Worm (Caenorhabditis elegans) whole organism, mixed stage, embryonic: ENCODE measurements around the gene ZK563.2.

Experiments
- M03D4.4 ChIP-seq: sonication (generic microtip); optimal IDR thresholded peaks from 2 replicates; lab custom pipeline; 2017; ENCODE audit warnings: mild to moderate bottlenecking, missing genetic modification characterization, missing compliant biosample characterization
- bed-3 ChIP-seq: fragments of 200-800 bp; sonication (Bioruptor generic); optimal IDR thresholded peaks from 3 replicates; lab custom pipeline; 2018; ENCODE audit warnings: mild to moderate bottlenecking, missing genetic modification characterization, moderate library complexity, missing compliant biosample characterization
- blmp-1 ChIP-seq: fragments of 150-350 bp; optimal IDR thresholded peaks from 2 replicates; lab custom pipeline; 2014; ENCODE audit warnings: missing biosample characterization, missing genetic modification characterization
- ceh-39 ChIP-seq: fragments of 150-350 bp; optimal IDR thresholded peaks from 2 replicates; lab custom pipeline; 2014; ENCODE audit warnings: missing biosample characterization, missing genetic modification characterization
- ceh-43 ChIP-seq: fragments of 200-800 bp; sonication (Bioruptor generic); optimal IDR thresholded peaks from 2 replicates; lab custom pipeline; 2018; ENCODE audit warnings: mild to moderate bottlenecking, missing genetic modification characterization, moderate library complexity, missing compliant biosample characterization
- ceh-83 ChIP-seq: fragments of 200-800 bp; sonication (Bioruptor generic); optimal IDR thresholded peaks from 2 replicates; lab custom pipeline; 2018; ENCODE audit warnings: mild to moderate bottlenecking, missing genetic modification characterization, missing compliant biosample characterization
- ces-1 ChIP-seq: fragments of 150-350 bp; optimal IDR thresholded peaks from 2 replicates; lab custom pipeline; 2014; ENCODE audit warnings: missing biosample characterization, missing genetic modification reagents, missing genetic modification characterization
- cnd-1 ChIP-seq: fragments of 200-800 bp; sonication (Bioruptor generic); optimal IDR thresholded peaks from 2 replicates; lab custom pipeline; 2018; ENCODE audit warnings: mild to moderate bottlenecking, missing genetic modification characterization, missing compliant biosample characterization
- drap-1 ChIP-seq: fragments of 200-800 bp; sonication (Bioruptor generic); optimal IDR thresholded peaks from 3 replicates; lab custom pipeline; 2018; ENCODE audit warnings: mild to moderate bottlenecking, missing genetic modification characterization, missing compliant biosample characterization
- elt-1 ChIP-seq: sonication (generic microtip); optimal IDR thresholded peaks from 2 replicates; lab custom pipeline; 2017; ENCODE audit warnings: missing genetic modification characterization, mild to moderate bottlenecking, missing compliant biosample characterization, antibody characterized with exemption, moderate library complexity, borderline replicate concordance; ENCODE audit not compliant: insufficient read depth
- elt-3 ChIP-seq: fragments of 150-350 bp; optimal IDR thresholded peaks from 2 replicates; lab custom pipeline; 2014; ENCODE audit warnings: missing biosample characterization, missing genetic modification characterization
- flh-1 ChIP-seq: fragments of 200-800 bp; sonication (Bioruptor generic); optimal IDR thresholded peaks from 2 replicates; lab custom pipeline; 2018; ENCODE audit warnings: mild to moderate bottlenecking, missing genetic modification characterization, moderate library complexity, missing compliant biosample characterization
- ham-2 ChIP-seq: fragments of 200-800 bp; sonication (Bioruptor generic); optimal IDR thresholded peaks from 2 replicates; lab custom pipeline; 2018; ENCODE audit warnings: mild to moderate bottlenecking, missing genetic modification characterization, missing compliant biosample characterization
- hlh-1 ChIP-seq: fragments of 150-350 bp; optimal IDR thresholded peaks from 2 replicates; lab custom pipeline; 2014; ENCODE audit warnings: missing biosample characterization, missing genetic modification reagents, missing genetic modification characterization
- lin-13 ChIP-seq: fragments of 150-350 bp; optimal IDR thresholded peaks from 2 replicates; lab custom pipeline; 2014; ENCODE audit warnings: missing biosample characterization, missing genetic modification characterization
- lin-32 ChIP-seq: fragments of 200-800 bp; sonication (Bioruptor generic); optimal IDR thresholded peaks from 2 replicates; lab custom pipeline; 2018; ENCODE audit warnings: mild to moderate bottlenecking, missing genetic modification characterization, missing compliant biosample characterization
- lsy-2 ChIP-seq: fragments of 150-350 bp; optimal IDR thresholded peaks from 2 replicates; lab custom pipeline; 2014; ENCODE audit warnings: missing biosample characterization, missing genetic modification characterization
- mab-5 ChIP-seq: fragments of 150-350 bp; optimal IDR thresholded peaks from 2 replicates; lab custom pipeline; 2014; ENCODE audit warnings: missing biosample characterization, missing genetic modification characterization
- mep-1 ChIP-seq: fragments of 150-350 bp; optimal IDR thresholded peaks from 2 replicates; lab custom pipeline; 2017; ENCODE audit warnings: missing biosample characterization, missing genetic modification reagents, missing genetic modification characterization, inconsistent platforms
- mls-2 ChIP-seq: sonication (generic microtip); optimal IDR thresholded peaks from 2 replicates; lab custom pipeline; 2016; ENCODE audit warnings: mild to moderate bottlenecking, missing genetic modification characterization, moderate library complexity, missing compliant biosample characterization
- nhr-12 ChIP-seq: fragments of 150-350 bp; optimal IDR thresholded peaks from 2 replicates; lab custom pipeline; 2014; ENCODE audit warnings: missing biosample characterization, missing genetic modification characterization
- nhr-2 ChIP-seq: fragments of 150-350 bp; optimal IDR thresholded peaks from 2 replicates; lab custom pipeline; 2014; ENCODE audit warnings: missing biosample characterization, missing genetic modification characterization
- nhr-237 ChIP-seq: fragments of 150-350 bp; optimal IDR thresholded peaks from 2 replicates; lab custom pipeline; 2014; ENCODE audit warnings: missing biosample characterization, missing genetic modification characterization
- nhr-28 ChIP-seq: fragments of 150-350 bp; optimal IDR thresholded peaks from 2 replicates; lab custom pipeline; 2014; ENCODE audit warnings: missing biosample characterization, missing genetic modification characterization
- nhr-76 ChIP-seq: sonication (generic microtip); optimal IDR thresholded peaks from 2 replicates; lab custom pipeline; 2017; ENCODE audit warnings: missing biosample characterization, missing genetic modification characterization
- pha-4 ChIP-seq: fragments of 150-350 bp; optimal IDR thresholded peaks from 2 replicates; lab custom pipeline; 2018; ENCODE audit warnings: missing biosample characterization, missing genetic modification reagents, missing genetic modification characterization
- sem-2 ChIP-seq: fragments of 200-800 bp; sonication (Bioruptor generic); optimal IDR thresholded peaks from 2 replicates; lab custom pipeline; 2018; ENCODE audit warnings: mild to moderate bottlenecking, missing genetic modification characterization, missing compliant biosample characterization
- snpc-4 ChIP-seq: fragments of 150-350 bp; optimal IDR thresholded peaks from 2 replicates; lab custom pipeline; 2014; ENCODE audit warnings: missing biosample characterization, missing genetic modification characterization
- sptf-1 ChIP-seq: sonication (generic microtip); optimal IDR thresholded peaks from 2 replicates; lab custom pipeline; 2017; ENCODE audit warnings: mild to moderate bottlenecking, missing genetic modification characterization, moderate library complexity, missing compliant biosample characterization
- tbx-8 ChIP-seq: fragments of 200-800 bp; sonication (Bioruptor generic); optimal IDR thresholded peaks from 2 replicates; lab custom pipeline; 2018; ENCODE audit warnings: mild to moderate bottlenecking, missing genetic modification characterization, moderate library complexity, missing compliant biosample characterization
- unc-120 ChIP-seq: sonication (generic microtip); optimal IDR thresholded peaks from 2 replicates; lab custom pipeline; 2017; ENCODE audit warnings: missing genetic modification characterization, missing compliant biosample characterization; ENCODE audit not compliant: poor library complexity, severe bottlenecking
- unc-39 ChIP-seq: fragments of 150-350 bp; optimal IDR thresholded peaks from 2 replicates; lab custom pipeline; 2014; ENCODE audit warnings: missing biosample characterization, missing genetic modification characterization
- unc-62 ChIP-seq: fragments of 150-350 bp; optimal IDR thresholded peaks from 2 replicates; lab custom pipeline; 2014; ENCODE audit warnings: missing biosample characterization, missing genetic modification reagents, missing genetic modification characterization
- zip-8 ChIP-seq: fragments of 150-350 bp; optimal IDR thresholded peaks from 2 replicates; lab custom pipeline; 2014; ENCODE audit warnings: missing biosample characterization, missing genetic modification characterization
- ztf-11 ChIP-seq: fragments of 150-350 bp; optimal IDR thresholded peaks from 2 replicates; lab custom pipeline; 2014; ENCODE audit warnings: missing biosample characterization, missing genetic modification characterization

ZK563.2 gene

DNA sequence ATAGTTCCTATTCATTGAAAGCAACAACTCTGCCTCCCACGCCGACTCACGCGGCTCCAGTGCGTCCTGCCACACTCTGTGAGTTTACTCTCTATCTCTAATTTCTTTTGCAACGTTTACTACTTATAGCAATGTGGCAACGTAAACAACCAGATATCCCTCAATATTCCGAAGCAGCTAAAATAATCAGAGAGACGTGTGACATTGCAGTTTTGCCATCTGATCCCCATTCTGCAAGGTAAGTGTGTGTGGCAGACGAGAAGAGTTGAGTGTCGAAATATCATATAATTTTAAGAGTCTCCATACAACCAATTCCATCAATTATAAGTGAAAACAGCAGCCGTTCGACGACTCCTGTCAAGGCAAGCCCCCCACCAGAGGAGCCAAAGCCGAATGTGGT is 28.9 kb upstream of the ZK563.2 start:
- TF ChIP-seq unc-62 (GFP tag; lab: Kevin White, UChicago): no peak
- TF ChIP-seq blmp-1 (tag; lab: Kevin White, UChicago): no peak
- no peak for TF ChIP-seq unc-39 (tag; lab: Kevin White, UChicago)
- TF ChIP-seq unc-120: peak; percentile 17
- TF ChIP-seq pha-4 (tag; lab: Kevin White, UChicago): no peak
- no peak for TF ChIP-seq ham-2

DNA sequence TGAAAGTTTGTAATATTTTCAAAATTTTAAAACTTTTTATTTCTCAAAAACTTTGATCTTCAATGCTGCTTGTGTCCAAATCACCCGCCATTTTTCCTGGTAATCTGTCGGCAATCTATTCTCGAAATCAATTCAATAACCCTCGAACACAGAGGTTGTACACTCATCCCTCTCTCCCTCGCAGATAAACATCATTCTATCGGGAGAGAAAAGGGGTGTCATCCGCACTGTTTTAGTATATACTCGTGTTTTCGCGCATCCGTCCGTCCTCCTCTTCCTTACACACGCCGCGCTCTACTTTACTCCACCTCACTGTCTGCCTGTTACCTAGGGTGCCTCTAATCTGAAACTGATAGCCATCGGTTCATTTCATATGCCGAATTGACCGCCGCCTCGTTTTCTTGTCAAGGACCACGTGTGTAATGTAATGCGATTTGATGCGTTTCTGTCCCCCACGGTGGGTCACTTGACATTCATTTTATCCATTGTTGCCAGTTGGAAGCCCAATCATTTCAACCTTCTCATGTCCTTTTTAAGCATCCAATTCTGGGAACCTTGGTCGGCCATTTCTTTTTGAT is 25.1 kb upstream of the ZK563.2 start:
- TF ChIP-seq ces-1 (no peak), M03D4.4 (peak; percentile 0), unc-120 (peak; percentile 18), unc-39 (tag; lab: Kevin White, UChicago) (no peak), snpc-4 (tag; lab: Kevin White, UChicago) (no peak), sptf-1 (tag; lab: Kevin White, UChicago) (peak; percentile 41), elt-1 (tag; lab: Kevin White, UChicago) (peak; percentile 92)
- TF ChIP-seq, all 35 proteins: peak for 4

DNA sequence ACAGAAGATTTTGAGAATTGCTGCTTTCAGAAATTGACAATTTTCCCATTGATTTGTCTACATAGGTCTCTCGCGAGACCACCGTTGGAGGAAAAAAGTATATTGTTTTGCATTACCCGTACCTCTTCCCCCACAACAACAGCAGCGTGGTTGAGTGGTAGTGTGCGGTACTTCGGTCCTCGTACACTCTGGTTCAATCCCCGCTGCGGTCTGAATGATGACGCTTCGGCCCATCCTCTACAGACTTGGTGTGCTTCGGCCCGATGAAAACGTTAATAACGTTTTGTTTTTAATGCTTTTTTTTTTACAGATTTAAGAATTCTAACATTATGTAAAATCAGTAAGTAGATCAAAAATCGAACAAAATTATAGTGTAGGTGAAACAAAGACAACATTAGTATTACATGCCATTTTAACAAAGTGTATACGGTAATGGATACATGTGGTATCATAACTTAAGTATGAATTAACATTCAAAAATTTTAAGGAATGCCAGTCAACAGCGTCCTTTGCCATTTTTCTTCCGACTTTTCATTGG is 20.8 kb upstream of the ZK563.2 start, which contains the start of gene ZK816.3:
TSS of gene ZK816.3 (plus strand) at position 488 of the 538 bp plus-strand sequence.
- TF ChIP-seq ceh-39 (tag; lab: Kevin White, UChicago) (no peak), snpc-4 (tag; lab: Kevin White, UChicago) (no peak), elt-1 (tag; lab: Kevin White, UChicago) (no peak), mab-5 (tag; lab: Kevin White, UChicago) (no peak), zip-8 (tag; lab: Kevin White, UChicago) (no peak), nhr-12 (tag; lab: Kevin White, UChicago) (no peak), nhr-237 (no peak), hlh-1 (tag; lab: Kevin White, UChicago) (peak; percentile 11), ceh-83 (GFP tag; lab: Kevin White, UChicago) (peak; percentile 78), lin-13 (tag; lab: Kevin White, UChicago) (peak; percentile 35), mep-1 (no peak), unc-120 (peak; percentile 47), ces-1 (no peak), nhr-76 (no peak), unc-39 (tag; lab: Kevin White, UChicago) (no peak), nhr-28 (tag; lab: Kevin White, UChicago) (no peak), bed-3 (peak; percentile 51), ceh-43 (GFP tag; lab: Kevin White, UChicago) (peak; percentile 45), drap-1 (GFP tag; lab: Kevin White, UChicago) (peak; percentile 78), elt-3 (tag; lab: Kevin White, UChicago) (no peak), lsy-2 (tag; lab: Kevin White, UChicago) (no peak), mls-2 (tag; lab: Kevin White, UChicago) (peak; percentile 82), ztf-11 (no peak), unc-62 (GFP tag; lab: Kevin White, UChicago) (no peak), flh-1 (GFP tag; lab: Kevin White, UChicago) (peak; percentile 24), nhr-2 (tag; lab: Kevin White, UChicago) (no peak), sptf-1 (tag; lab: Kevin White, UChicago) (peak; percentile 79), sem-2 (GFP tag; lab: Kevin White, UChicago) (peak; percentile 72), ham-2 (peak; percentile 24), pha-4 (tag; lab: Kevin White, UChicago) (no peak), lin-32 (GFP tag; lab: Kevin White, UChicago) (peak; percentile 42), cnd-1 (peak; percentile 82), blmp-1 (tag; lab: Kevin White, UChicago) (no peak), tbx-8 (GFP tag; lab: Kevin White, UChicago) (peak; percentile 38), M03D4.4 (peak; percentile 85)
